Worm (Caenorhabditis elegans) whole organism, early embryonic: Measurements from ENCODE around the gene W03B1.5.

Source experiments
- ama-1 ChIP-seq: fragments of 150-350 bp; optimal IDR thresholded peaks from 2 replicates; lab custom pipeline; 2014
- flt-1 ChIP-seq: fragments of 200-800 bp; sonication (Bioruptor generic); IDR thresholded peaks from 2 replicates; pipeline ENCODE4 v1.3.6; 2022; ENCODE audit warnings: missing genetic modification characterization, missing compliant biosample characterization
- sea-1 ChIP-seq: fragments of 200-800 bp; sonication (Bioruptor generic); conservative IDR thresholded peaks from 2 replicates; pipeline ENCODE4 v1.3.6; 2022; ENCODE audit warnings: missing genetic modification characterization, missing compliant biosample characterization

- TF ChIP-seq flt-1 (GFP tag; lab: Robert Waterston, UW) (no peak), sea-1 (GFP tag; lab: Robert Waterston, UW) (no peak), ama-1 (lab: Kevin White, UChicago) (no peak)
Observed at ce11 chrIV:4360497-4360896, 12.3 kb downstream of the W03B1.5 start, which contains the start of gene F55F10.1.
